Fruit fly (Drosophila melanogaster): ENCODE results near the gene Nost.

dm6 chrX:9046383-9046941, 16.5 kb downstream of the Nost start:
- TF ChIP-seq woc (GFP tag; optimal IDR thresholded peaks at IDR 0.05) (no peak), tai (GFP tag; optimal IDR thresholded peaks at IDR 0.05) (no peak), sv (GFP tag; optimal IDR thresholded peaks at IDR 0.05) (no peak), pan (optimal IDR thresholded peaks at IDR 0.05) (no peak), Hr83 (GFP tag; optimal IDR thresholded peaks at IDR 0.05; ENCODE audit: poor library complexity, severe bottlenecking) (no peak), Dfd (GFP tag; optimal IDR thresholded peaks at IDR 0.05) (no peak), OdsH (GFP tag; optimal IDR thresholded peaks at IDR 0.05) (no peak), br (GFP tag; optimal IDR thresholded peaks at IDR 0.05) (peak; percentile 14), GATAd (GFP tag; optimal IDR thresholded peaks at IDR 0.05) (no peak), CG9705 (GFP tag; optimal IDR thresholded peaks at IDR 0.05) (no peak), fru (GFP tag; optimal IDR thresholded peaks at IDR 0.05) (peak; percentile 28), N (GFP tag; optimal IDR thresholded peaks at IDR 0.05) (no peak)

Measured in whole organism, wandering third instar larva.